Fruit fly (Drosophila melanogaster) whole organism, embryonic: ENCODE data around the gene mus201.

ENCODE experiments used
- Atf3 ChIP-seq: fragments of 200-800 bp; sonication (Bioruptor generic); optimal IDR thresholded peaks from 3 replicates; lab custom pipeline; 2016; ENCODE audit warnings: missing biosample characterization, missing genetic modification characterization
- Bdp1 ChIP-seq: fragments of 200-800 bp; sonication (Bioruptor generic); optimal IDR thresholded peaks from 3 replicates; lab custom pipeline; 2016; ENCODE audit warnings: missing biosample characterization, missing genetic modification characterization
- CG10147 ChIP-seq: fragments of 200-800 bp; sonication (Bioruptor generic); optimal IDR thresholded peaks from 2 replicates; lab custom pipeline; 2019; ENCODE audit warnings: missing biosample characterization, mild to moderate bottlenecking, missing genetic modification characterization, moderate library complexity
- CG10431 ChIP-seq: fragments of 200-800 bp; sonication (Bioruptor generic); optimal IDR thresholded peaks from 3 replicates; lab custom pipeline; 2018; ENCODE audit warnings: missing biosample characterization, mild to moderate bottlenecking, missing genetic modification characterization
- CG11247 ChIP-seq: fragments of 200-800 bp; sonication (Bioruptor generic); IDR thresholded peaks from 2 replicates; pipeline ENCODE4 v1.3.6; 2022; ENCODE audit warnings: missing biosample characterization, missing genetic modification characterization
- CG13775 ChIP-seq: fragments of 200-800 bp; sonication (Bioruptor generic); optimal IDR thresholded peaks from 3 replicates; lab custom pipeline; 2017; ENCODE audit warnings: missing biosample characterization, mild to moderate bottlenecking, missing genetic modification characterization
- CG15601 ChIP-seq: fragments of 200-800 bp; sonication (Bioruptor generic); optimal IDR thresholded peaks from 3 replicates; lab custom pipeline; 2019; ENCODE audit warnings: missing biosample characterization, mild to moderate bottlenecking, missing genetic modification characterization, moderate library complexity
- CG17912 ChIP-seq: fragments of 200-800 bp; sonication (Bioruptor generic); optimal IDR thresholded peaks from 2 replicates; lab custom pipeline; 2018; ENCODE audit warnings: missing biosample characterization, mild to moderate bottlenecking, missing genetic modification characterization
- CG1832 ChIP-seq: fragments of 200-800 bp; sonication (Bioruptor generic); optimal IDR thresholded peaks from 2 replicates; lab custom pipeline; 2017; ENCODE audit warnings: missing biosample characterization, mild to moderate bottlenecking, missing genetic modification characterization, inconsistent platforms
- CG2129 ChIP-seq: fragments of 200-800 bp; sonication (Bioruptor generic); IDR thresholded peaks from 2 replicates; pipeline ENCODE4 v1.3.6; 2022; ENCODE audit warnings: missing biosample characterization, missing genetic modification characterization; ENCODE audit not compliant: partially characterized antibody
- CG30431 ChIP-seq: fragments of 200-800 bp; sonication (Bioruptor generic); optimal IDR thresholded peaks from 2 replicates; lab custom pipeline; 2017; ENCODE audit warnings: missing biosample characterization, missing genetic modification characterization
- CG33213 ChIP-seq: fragments of 200-800 bp; sonication (Bioruptor generic); optimal IDR thresholded peaks from 3 replicates; lab custom pipeline; 2016; ENCODE audit warnings: missing biosample characterization, missing genetic modification characterization
- CG33557 ChIP-seq: fragments of 200-800 bp; sonication (Bioruptor generic); optimal IDR thresholded peaks from 2 replicates; lab custom pipeline; 2019; ENCODE audit warnings: missing biosample characterization, mild to moderate bottlenecking, missing genetic modification characterization, moderate library complexity
- CG3838 ChIP-seq: fragments of 200-800 bp; sonication (Bioruptor generic); optimal IDR thresholded peaks from 3 replicates; lab custom pipeline; 2016; ENCODE audit warnings: missing biosample characterization, missing genetic modification characterization
- CG4730 ChIP-seq: fragments of 200-800 bp; sonication (Bioruptor generic); IDR thresholded peaks from 2 replicates; pipeline ENCODE4 v1.3.6; 2022; ENCODE audit warnings: missing biosample characterization, missing genetic modification characterization
- CG6254 ChIP-seq: fragments of 200-800 bp; sonication (Bioruptor generic); optimal IDR thresholded peaks from 3 replicates; lab custom pipeline; 2017; ENCODE audit warnings: mild to moderate bottlenecking, missing biosample characterization, missing genetic modification reagents, missing genetic modification characterization
- CG7372 ChIP-seq: fragments of 200-800 bp; sonication (Bioruptor generic); IDR thresholded peaks from 2 replicates; pipeline ENCODE4 v1.3.6; 2022; ENCODE audit warnings: missing biosample characterization, missing genetic modification characterization
- CG8359 ChIP-seq: fragments of 200-800 bp; sonication (Bioruptor generic); optimal IDR thresholded peaks from 2 replicates; lab custom pipeline; 2017; ENCODE audit warnings: missing biosample characterization, mild to moderate bottlenecking, missing genetic modification characterization, borderline replicate concordance
- CG8924 ChIP-seq: fragments of 200-800 bp; optimal IDR thresholded peaks from 3 replicates; lab custom pipeline; 2019; ENCODE audit warnings: missing biosample characterization, mild to moderate bottlenecking, missing genetic modification characterization, moderate library complexity
- D19B ChIP-seq: fragments of 200-800 bp; sonication (Bioruptor generic); optimal IDR thresholded peaks from 2 replicates; lab custom pipeline; 2017; ENCODE audit warnings: missing biosample characterization, mild to moderate bottlenecking, missing genetic modification characterization
- Dbx ChIP-seq: fragments of 200-800 bp; sonication (Bioruptor generic); IDR thresholded peaks from 3 replicates; pipeline ENCODE4 v1.3.6; 2022; ENCODE audit warnings: missing biosample characterization, missing genetic modification characterization
- Gug ChIP-seq: fragments of 200-800 bp; sonication (Bioruptor generic); IDR thresholded peaks from 4 replicates; pipeline ENCODE4 v1.3.6; 2022; ENCODE audit warnings: missing biosample characterization, missing genetic modification characterization
- H15 ChIP-seq: fragments of 200-800 bp; sonication (Bioruptor generic); IDR thresholded peaks from 3 replicates; pipeline ENCODE4 v1.3.6; 2022; ENCODE audit warnings: missing biosample characterization, missing genetic modification characterization
- Opbp ChIP-seq: fragments of 200-800 bp; sonication (Bioruptor generic); IDR thresholded peaks from 3 replicates; pipeline ENCODE4 v1.3.6; 2022; ENCODE audit warnings: missing biosample characterization, missing genetic modification characterization; ENCODE audit not compliant: partially characterized antibody
- Pdp1 ChIP-seq, 2 experiments: fragments of 200-800 bp; sonication (Bioruptor generic); optimal IDR thresholded peaks; 3 replicates each; lab custom pipeline; 2016; ENCODE audit warnings: missing biosample characterization in 2 of 2, missing genetic modification characterization in 2 of 2, mild to moderate bottlenecking in 1 of 2, moderate library complexity in 1 of 2
- Sin3A ChIP-seq: fragments of >200 bp; optimal IDR thresholded peaks from 2 replicates; lab custom pipeline; 2018
- Stat92E ChIP-seq, 3 experiments: fragments of >200 bp in 2 of 3; fragments of 200-800 bp in 1 of 3; sonication (Bioruptor generic) in 1 of 3; optimal IDR thresholded peaks; 2 replicates each; lab custom pipeline; 2017 to 2019; ENCODE audit warnings: missing biosample characterization in 3 of 3, missing genetic modification characterization in 3 of 3, mild to moderate bottlenecking in 1 of 3, moderate library complexity in 1 of 3
- Tbp ChIP-seq: fragments of >200 bp; optimal IDR thresholded peaks from 2 replicates; lab custom pipeline; 2018; ENCODE audit warnings: missing biosample characterization, missing genetic modification characterization
- az2 ChIP-seq: fragments of 200-800 bp; sonication (Bioruptor generic); optimal IDR thresholded peaks from 3 replicates; lab custom pipeline; 2016; ENCODE audit warnings: missing biosample characterization, missing genetic modification characterization
- bsh ChIP-seq, 2 experiments: fragments of 200-800 bp; sonication (Bioruptor generic); optimal IDR thresholded peaks; 2 replicates each; lab custom pipeline; 2017 to 2018; ENCODE audit warnings: mild to moderate bottlenecking in 2 of 2, missing biosample characterization in 2 of 2, missing genetic modification characterization in 2 of 2, moderate library complexity in 1 of 2
- btn ChIP-seq: fragments of 200-800 bp; sonication (Bioruptor generic); optimal IDR thresholded peaks from 2 replicates; lab custom pipeline; 2016; ENCODE audit warnings: missing biosample characterization, missing genetic modification characterization
- cato ChIP-seq: fragments of 200-800 bp; sonication (Bioruptor generic); optimal IDR thresholded peaks from 2 replicates; lab custom pipeline; 2016; ENCODE audit warnings: missing biosample characterization, missing genetic modification characterization, borderline replicate concordance
- caup ChIP-seq: fragments of 200-800 bp; sonication (Bioruptor generic); optimal IDR thresholded peaks from 3 replicates; lab custom pipeline; 2017; ENCODE audit warnings: missing biosample characterization, mild to moderate bottlenecking, missing genetic modification characterization, moderate library complexity; ENCODE audit not compliant: severe bottlenecking
- dimm ChIP-seq: fragments of 200-800 bp; sonication (Bioruptor generic); IDR thresholded peaks from 2 replicates; pipeline ENCODE4 v1.3.6; 2022; ENCODE audit warnings: missing biosample characterization, missing genetic modification characterization
- dmrt11E ChIP-seq: fragments of 200-800 bp; sonication (Bioruptor generic); optimal IDR thresholded peaks from 3 replicates; lab custom pipeline; 2018; ENCODE audit warnings: missing biosample characterization, mild to moderate bottlenecking, missing genetic modification characterization, moderate library complexity
- ems ChIP-seq: fragments of 200-800 bp; sonication (Bioruptor generic); optimal IDR thresholded peaks from 3 replicates; lab custom pipeline; 2016; ENCODE audit warnings: missing biosample characterization, missing genetic modification characterization
- exex ChIP-seq: fragments of 200-800 bp; sonication (Bioruptor generic); optimal IDR thresholded peaks from 4 replicates; lab custom pipeline; 2018; ENCODE audit warnings: missing biosample characterization, mild to moderate bottlenecking, missing genetic modification characterization, moderate library complexity
- eyg ChIP-seq: fragments of 200-800 bp; sonication (Bioruptor generic); optimal IDR thresholded peaks from 3 replicates; lab custom pipeline; 2016; ENCODE audit warnings: missing biosample characterization, missing genetic modification characterization
- fd3F ChIP-seq: fragments of 200-800 bp; sonication (Bioruptor generic); optimal IDR thresholded peaks from 2 replicates; lab custom pipeline; 2018; ENCODE audit warnings: missing biosample characterization, mild to moderate bottlenecking, missing genetic modification characterization, moderate library complexity
- gcm ChIP-seq: fragments of 200-800 bp; sonication (Bioruptor generic); optimal IDR thresholded peaks from 2 replicates; lab custom pipeline; 2019; ENCODE audit warnings: missing biosample characterization, mild to moderate bottlenecking, missing genetic modification characterization, moderate library complexity
- hkb ChIP-seq, 2 experiments: fragments of 200-800 bp in 1 of 2; fragments of >200 bp in 1 of 2; sonication (Bioruptor generic) in 1 of 2; IDR thresholded peaks in 1 of 2; optimal IDR thresholded peaks in 1 of 2; 2 replicates each; pipeline versions ENCODE4 v1.3.6 to Lab custom; 2017 to 2022; ENCODE audit warnings: missing biosample characterization in 1 of 2, missing genetic modification characterization in 1 of 2
- luna ChIP-seq: fragments of 200-800 bp; sonication (Bioruptor generic); optimal IDR thresholded peaks from 2 replicates; lab custom pipeline; 2016; ENCODE audit warnings: missing biosample characterization, missing genetic modification characterization
- nmo ChIP-seq: fragments of 200-800 bp; sonication (Bioruptor generic); optimal IDR thresholded peaks from 2 replicates; lab custom pipeline; 2018; ENCODE audit warnings: missing biosample characterization, mild to moderate bottlenecking, missing genetic modification characterization, moderate library complexity
- onecut ChIP-seq: fragments of 200-800 bp; sonication (Bioruptor generic); IDR thresholded peaks from 2 replicates; pipeline ENCODE4 v1.3.6; 2022; ENCODE audit warnings: missing biosample characterization, missing genetic modification characterization
- row ChIP-seq: fragments of 200-800 bp; sonication (Bioruptor generic); IDR thresholded peaks from 3 replicates; pipeline ENCODE4 v1.3.6; 2022; ENCODE audit warnings: missing biosample characterization, missing genetic modification characterization
- sob ChIP-seq: fragments of 200-800 bp; sonication (Bioruptor generic); IDR thresholded peaks from 2 replicates; pipeline ENCODE4 v1.3.6; 2022; ENCODE audit warnings: missing biosample characterization, missing genetic modification characterization
- tap ChIP-seq: fragments of 200-800 bp; optimal IDR thresholded peaks from 3 replicates; lab custom pipeline; 2019; ENCODE audit warnings: missing biosample characterization, mild to moderate bottlenecking, missing genetic modification characterization, moderate library complexity
- vfl ChIP-seq: fragments of 200-800 bp; sonication (Bioruptor generic); optimal IDR thresholded peaks from 2 replicates; lab custom pipeline; 2016; ENCODE audit warnings: missing biosample characterization, missing genetic modification characterization
- wor ChIP-seq: fragments of 200-800 bp; sonication (Bioruptor generic); IDR thresholded peaks from 2 replicates; pipeline ENCODE4 v1.3.6; 2022; ENCODE audit warnings: missing biosample characterization, missing genetic modification characterization
- zen ChIP-seq: fragments of 200-800 bp; sonication (Bioruptor generic); optimal IDR thresholded peaks from 3 replicates; lab custom pipeline; 2018; ENCODE audit warnings: missing biosample characterization, mild to moderate bottlenecking, missing genetic modification characterization, moderate library complexity

The mus201 gene

dm6 chr2L:8473448-8473847 lies 35.5 kb downstream of the mus201 start (continued):
- TF ChIP-seq cato (GFP tag; lab: Kevin White, UChicago) (no peak), Dbx (GFP tag; lab: Robert Waterston, UW) (no peak), CG33213 (GFP tag; lab: Kevin White, UChicago) (peak; percentile 13), row (GFP tag; lab: Robert Waterston, UW) (peak; percentile 71), gcm (GFP tag; lab: Kevin White, UChicago) (peak; percentile 28), CG13775 (GFP tag; lab: Kevin White, UChicago) (peak; percentile 22), tap (tag; lab: Kevin White, UChicago) (peak; percentile 15), D19B (no peak), CG30431 (GFP tag; lab: Kevin White, UChicago) (peak; percentile 37), CG3838 (GFP tag; lab: Kevin White, UChicago) (no peak), exex (tag; lab: Kevin White, UChicago) (no peak), hkb (optimal IDR thresholded peaks at IDR 0.05; lab: Kevin White, UChicago) (no peak), hkb (GFP tag; IDR thresholded peaks at IDR 0.05; lab: Robert Waterston, UW) (peak; percentile 60), dimm (GFP tag; lab: Robert Waterston, UW) (peak; percentile 42; the same call in 1 of the 2 replicates), luna (GFP tag; lab: Kevin White, UChicago) (no peak), caup (GFP tag; lab: Kevin White, UChicago) (no peak), CG6254 (GFP tag; lab: Kevin White, UChicago) (peak; percentile 71), CG10147 (no peak), wor (GFP tag; lab: Robert Waterston, UW) (peak; percentile 12; the same call in 1 of the 2 replicates), Sin3A (no peak), CG8359 (GFP tag; lab: Kevin White, UChicago) (peak; percentile 40), vfl (GFP tag; lab: Kevin White, UChicago) (no peak), sob (GFP tag; lab: Robert Waterston, UW) (peak; percentile 53; the same call in 1 of the 2 replicates), Pdp1 (GFP tag; optimal IDR thresholded peaks at IDR 0.05; lab: Kevin White, UChicago) (peak in 1 of 2 experiments; percentile 22), CG1832 (GFP tag; lab: Kevin White, UChicago) (no peak), CG4730 (no peak), dmrt11E (tag; lab: Kevin White, UChicago) (peak; percentile 68), CG10431 (GFP tag; lab: Kevin White, UChicago) (no peak), Atf3 (GFP tag; lab: Kevin White, UChicago) (peak; percentile 25), Gug (GFP tag; lab: Robert Waterston, UW) (peak; percentile 71), onecut (GFP tag; lab: Robert Waterston, UW) (0 out of 2 replicates have a peak, but pooled peaks have one; percentile 6), zen (tag; lab: Kevin White, UChicago) (peak; percentile 6), az2 (GFP tag; lab: Kevin White, UChicago) (peak; percentile 21), Bdp1 (GFP tag; lab: Kevin White, UChicago) (no peak), Opbp (no peak), nmo (GFP tag; lab: Kevin White, UChicago) (peak; percentile 62), ems (GFP tag; lab: Kevin White, UChicago) (peak; percentile 4), CG15601 (tag; lab: Kevin White, UChicago) (peak; percentile 22), CG11247 (peak; percentile 34), CG2129 (no peak), CG17912 (no peak), btn (GFP tag; lab: Kevin White, UChicago) (peak; percentile 29), CG7372 (GFP tag; lab: Robert Waterston, UW) (no peak; the same call in 1 of the 2 replicates), bsh (GFP tag; optimal IDR thresholded peaks at IDR 0.05; lab: Kevin White, UChicago) (peak; percentile 65 to 83), H15 (GFP tag; lab: Robert Waterston, UW) (peak; percentile 65; the same call in 2 of the 3 replicates), Tbp (GFP tag; lab: Kevin White, UChicago) (no peak), CG33557 (peak; percentile 33), CG8924 (peak; percentile 22), fd3F (GFP tag; lab: Kevin White, UChicago) (peak; percentile 15), Stat92E (GFP tag; optimal IDR thresholded peaks at IDR 0.05; lab: Kevin White, UChicago) (no peak), eyg (no peak)
